Worm (Caenorhabditis elegans) whole organism, midembryonic: Measurements from ENCODE around the gene acd-4.

Source experiments
- T22C8.4 ChIP-seq: fragments of 200-800 bp; sonication (Bioruptor generic); IDR thresholded peaks from 2 replicates; pipeline ENCODE4 v1.3.6; 2022; ENCODE audit warnings: missing genetic modification characterization, missing compliant biosample characterization
- cog-1 ChIP-seq: sonication (generic microtip); optimal IDR thresholded peaks from 2 replicates; lab custom pipeline; 2016; ENCODE audit warnings: missing genetic modification characterization, missing compliant biosample characterization
- flt-1 ChIP-seq: fragments of 200-800 bp; sonication (Bioruptor generic); IDR thresholded peaks from 2 replicates; pipeline ENCODE4 v1.3.6; 2022; ENCODE audit warnings: missing genetic modification characterization, missing compliant biosample characterization
- klf-2 ChIP-seq: fragments of 200-800 bp; sonication (Bioruptor generic); conservative IDR thresholded peaks from 2 replicates; pipeline ENCODE4 v1.3.6; 2022; ENCODE audit warnings: missing genetic modification reagents, missing genetic modification characterization, missing compliant biosample characterization
- med-1 ChIP-seq: sonication (generic microtip); optimal IDR thresholded peaks from 2 replicates; lab custom pipeline; 2017; ENCODE audit warnings: missing genetic modification characterization, mild to moderate bottlenecking, missing compliant biosample characterization, antibody characterized with exemption, missing genetic modification reagents; ENCODE audit not compliant: insufficient read depth
- ref-1 ChIP-seq: fragments of 200-800 bp; sonication (Bioruptor generic); conservative IDR thresholded peaks from 2 replicates; pipeline ENCODE4 v1.3.6; 2022; ENCODE audit warnings: missing genetic modification reagents, missing genetic modification characterization, missing compliant biosample characterization
- tab-1 ChIP-seq: fragments of 200-800 bp; sonication (Bioruptor generic); IDR thresholded peaks from 2 replicates; pipeline ENCODE4 v1.3.6; 2022; ENCODE audit warnings: missing genetic modification characterization, missing compliant biosample characterization
- ztf-23 ChIP-seq: fragments of 200-800 bp; sonication (Bioruptor generic); IDR thresholded peaks from 2 replicates; pipeline ENCODE4 v1.3.6; 2022; ENCODE audit warnings: missing genetic modification reagents, missing genetic modification characterization, missing compliant biosample characterization
- ztf-29 ChIP-seq: fragments of 200-800 bp; sonication (Bioruptor generic); IDR thresholded peaks from 2 replicates; pipeline ENCODE4 v1.3.6; 2022; ENCODE audit warnings: missing genetic modification reagents, missing genetic modification characterization, missing compliant biosample characterization

Gene acd-4

DNA sequence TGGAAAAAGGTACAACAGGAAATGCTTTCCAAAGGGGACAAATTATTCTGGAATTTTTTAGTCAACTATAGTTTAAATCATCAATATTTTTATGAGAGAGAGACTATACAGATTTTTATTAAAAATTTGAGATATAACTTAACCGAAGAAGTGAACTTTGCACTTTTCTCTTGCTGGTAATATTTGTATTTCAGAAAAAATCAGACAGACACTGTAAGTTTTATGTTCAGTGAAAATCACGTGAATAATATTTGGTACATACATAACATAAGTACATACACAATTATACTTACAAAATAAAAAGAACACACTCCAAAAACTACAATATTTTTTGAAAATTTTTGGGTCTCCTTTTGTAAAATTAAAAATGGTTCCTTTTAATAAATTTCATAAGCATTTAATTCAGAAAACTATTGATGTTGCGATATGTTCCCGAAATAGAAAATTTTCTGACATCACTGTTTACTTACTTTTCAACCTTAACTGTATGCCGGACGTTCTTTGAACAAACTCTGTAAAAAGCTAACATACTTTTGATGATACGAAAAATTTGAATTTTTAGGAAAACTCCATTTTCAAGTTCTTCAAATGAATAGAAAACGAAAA lies at the start of gene acd-4, which contains the start of gene F28A12.10:
acd-4 (plus strand) TSS at position 556 of the 606 bp plus-strand sequence.
F28A12.10 (minus strand) TSS at position 101 of the 606 bp plus-strand sequence.
- no peak for TF ChIP-seq flt-1
- TF ChIP-seq ref-1 (GFP tag; lab: Robert Waterston, UW): no peak
- no peak for TF ChIP-seq cog-1
- no peak for TF ChIP-seq klf-2
- no peak for TF ChIP-seq med-1 (GFP tag; lab: Kevin White, UChicago)

DNA sequence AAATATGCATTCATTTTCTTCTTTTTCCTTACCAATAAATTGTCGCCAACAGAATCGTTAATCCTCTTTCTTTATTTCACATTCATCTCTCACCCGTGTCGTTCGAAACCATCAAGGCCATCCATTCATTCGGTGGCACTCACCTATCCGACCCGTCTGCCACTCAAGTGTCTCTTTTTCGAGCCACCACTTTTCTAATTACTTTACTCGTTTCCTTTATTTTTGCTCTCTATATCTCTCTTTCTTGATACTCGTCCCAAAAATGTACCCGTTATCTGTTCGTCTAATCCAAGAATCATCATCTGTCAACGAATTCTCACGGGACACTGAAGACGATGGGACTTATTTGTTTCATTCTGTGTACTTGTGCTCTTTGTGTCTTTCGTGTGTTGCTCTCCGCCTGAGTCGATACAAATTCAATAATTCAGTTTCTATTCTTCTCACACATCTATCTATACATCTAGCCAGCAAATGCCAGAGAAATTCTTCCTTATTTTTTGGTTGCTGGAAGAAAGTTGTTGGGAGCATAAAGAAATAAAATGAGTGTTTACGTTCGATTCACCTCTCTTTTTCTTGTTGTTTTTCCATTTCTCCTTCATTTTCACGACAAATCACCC lies 45.2 kb upstream of the acd-4 start:
- TF ChIP-seq cog-1 (no peak), ref-1 (GFP tag; lab: Robert Waterston, UW) (no peak)

DNA sequence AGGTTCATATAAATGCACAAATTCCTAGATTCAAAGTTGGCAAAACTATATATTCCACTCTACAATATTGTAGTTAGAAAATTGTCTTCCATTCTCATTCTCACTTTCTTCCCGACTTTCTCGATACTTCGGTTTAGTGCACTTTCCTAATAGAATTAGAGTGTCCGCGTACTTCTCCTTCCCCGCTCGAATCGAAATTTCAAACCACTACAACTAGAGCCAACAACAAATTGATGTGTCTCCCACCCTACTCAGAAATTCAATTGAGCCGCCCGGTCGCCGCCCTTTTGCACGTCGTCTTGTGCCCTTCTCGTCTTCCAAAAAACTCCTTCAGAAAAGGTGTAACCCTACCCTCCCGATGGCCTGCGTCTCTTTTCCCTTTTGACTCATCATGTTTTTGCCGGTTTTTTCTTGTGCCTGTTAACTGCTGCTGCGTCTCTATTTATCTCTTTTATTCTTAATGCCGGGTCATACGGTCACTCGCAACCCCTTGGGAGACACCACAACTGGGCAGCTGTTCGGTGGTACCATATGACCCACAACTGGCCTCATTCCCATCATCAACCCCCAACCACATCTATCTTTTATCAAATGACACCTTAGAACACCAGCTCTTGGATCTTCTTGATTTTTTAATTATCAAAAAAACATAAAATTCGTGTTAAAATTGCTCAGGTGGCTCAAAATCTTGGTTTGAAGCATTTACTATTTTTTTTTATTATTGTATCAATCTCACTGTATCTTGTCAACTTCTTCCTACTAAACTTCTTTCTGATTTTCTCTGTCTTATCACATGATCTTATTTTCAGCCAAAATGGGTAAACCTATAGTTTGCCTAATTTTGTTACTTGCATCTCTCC lies 43.7 kb upstream of the acd-4 start, which contains the start of gene tag-196:
tag-196 (plus strand) TSS at position 810 of the 860 bp plus-strand sequence.
- TF ChIP-seq flt-1 (peak; percentile 43; the same call in 1 of the 2 replicates), klf-2 (no peak)

DNA sequence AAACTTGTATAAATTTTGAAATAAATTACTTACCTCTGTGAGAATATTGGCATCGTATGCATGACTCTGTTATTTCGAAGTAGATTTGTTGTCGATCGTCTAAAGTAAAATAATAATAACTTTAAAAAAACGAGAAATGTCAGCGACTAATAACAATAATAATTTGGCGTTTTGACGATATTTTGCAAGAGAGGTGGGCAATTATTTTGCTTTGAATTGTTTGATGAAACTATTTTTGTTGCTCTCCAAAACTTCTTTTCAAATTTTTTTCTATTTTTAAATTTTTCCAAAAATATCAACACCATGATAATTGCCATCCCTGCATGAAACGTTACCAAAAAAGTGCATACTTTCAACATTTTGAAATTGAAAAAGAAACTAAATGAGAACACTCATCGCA lies 38.8 kb upstream of the acd-4 start, which contains the start of gene F41E6.7:
F41E6.7 (minus strand) TSS at position 101 of the 400 bp plus-strand sequence.
- TF ChIP-seq cog-1: no peak
- no peak for TF ChIP-seq ztf-23 (GFP tag; lab: Robert Waterston, UW)
- TF ChIP-seq klf-2: no peak
- TF ChIP-seq flt-1: no peak
- no peak for TF ChIP-seq tab-1
- TF ChIP-seq T22C8.4: no peak
- TF ChIP-seq med-1 (GFP tag; lab: Kevin White, UChicago): no peak
- no peak for TF ChIP-seq ztf-29 (GFP tag; lab: Robert Waterston, UW)
- TF ChIP-seq ref-1 (GFP tag; lab: Robert Waterston, UW): no peak

DNA sequence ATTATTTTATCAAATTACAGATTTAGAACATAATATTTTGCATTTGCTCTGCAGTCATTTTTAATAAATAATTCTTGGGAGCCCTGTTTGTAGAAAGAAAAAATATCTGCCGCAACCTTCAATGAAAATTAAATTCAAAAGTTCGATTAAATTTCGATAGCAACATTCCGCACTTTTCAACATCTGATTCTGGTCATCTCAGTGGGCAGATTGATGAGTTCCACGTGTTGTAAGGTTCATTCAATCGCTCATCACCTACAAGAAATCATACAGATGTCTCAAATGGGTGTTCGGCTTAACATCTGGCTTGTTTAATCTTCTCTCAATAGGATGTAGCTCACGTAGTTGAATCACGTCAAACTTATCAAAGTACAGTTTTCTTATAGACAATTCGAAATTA lies 38.1 kb upstream of the acd-4 start:
- no peak for TF ChIP-seq T22C8.4
- TF ChIP-seq ztf-23 (GFP tag; lab: Robert Waterston, UW): no peak
- TF ChIP-seq ref-1 (GFP tag; lab: Robert Waterston, UW): no peak

DNA sequence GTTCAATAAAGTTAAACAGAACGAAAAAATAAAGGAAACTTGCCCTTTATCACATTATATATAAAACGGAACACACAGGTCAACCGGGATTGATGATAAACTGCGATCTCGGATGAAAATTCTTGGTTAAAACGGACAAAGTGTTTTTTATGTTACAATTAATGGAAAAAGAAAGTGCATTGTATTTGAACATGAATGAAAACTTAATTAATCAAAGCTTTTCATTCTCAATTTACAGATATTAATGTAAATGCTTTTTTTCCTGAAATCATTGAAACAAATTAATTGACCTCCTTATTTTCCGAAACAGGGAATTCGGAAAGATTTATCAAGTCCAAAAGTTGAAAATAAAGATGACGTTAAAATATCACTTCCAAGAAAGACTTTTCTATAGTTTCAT lies 36.6 kb upstream of the acd-4 start, which contains the start of gene F41E6.8:
F41E6.8 (minus strand) TSS at position 101 of the 400 bp plus-strand sequence.
- TF ChIP-seq klf-2: no peak
- no peak for TF ChIP-seq T22C8.4
- TF ChIP-seq flt-1: no peak
- TF ChIP-seq tab-1: no peak
- no peak for TF ChIP-seq med-1 (GFP tag; lab: Kevin White, UChicago)
- no peak for TF ChIP-seq ref-1 (GFP tag; lab: Robert Waterston, UW)
- no peak for TF ChIP-seq ztf-23 (GFP tag; lab: Robert Waterston, UW)
- TF ChIP-seq ztf-29 (GFP tag; lab: Robert Waterston, UW): no peak

DNA sequence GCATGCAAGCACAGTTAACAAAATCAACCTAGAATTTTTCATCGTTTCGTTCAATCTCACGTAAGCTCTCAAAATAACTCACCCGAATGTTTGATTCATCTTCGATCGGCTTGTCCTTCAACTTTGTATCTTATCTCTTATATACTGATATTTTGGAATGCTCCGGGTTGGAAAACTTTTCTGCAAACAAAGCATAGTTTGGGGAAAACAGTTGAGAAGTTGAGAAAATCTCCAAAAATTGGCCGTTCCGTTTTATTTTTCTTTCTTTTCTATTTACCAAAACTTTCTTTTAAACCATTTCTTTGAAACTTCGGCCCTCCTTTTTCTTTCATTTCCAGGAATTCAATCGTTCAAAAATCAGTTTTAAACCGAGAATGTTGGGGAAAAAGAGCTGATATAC lies 35.4 kb upstream of the acd-4 start, which contains the start of gene F41E6.15:
F41E6.15 (minus strand) TSS at position 101 of the 400 bp plus-strand sequence.
- TF ChIP-seq ztf-29 (GFP tag; lab: Robert Waterston, UW): no peak
- no peak for TF ChIP-seq ref-1 (GFP tag; lab: Robert Waterston, UW)
- no peak for TF ChIP-seq med-1 (GFP tag; lab: Kevin White, UChicago)
- TF ChIP-seq klf-2: no peak
- TF ChIP-seq cog-1: no peak
- TF ChIP-seq flt-1: no peak

DNA sequence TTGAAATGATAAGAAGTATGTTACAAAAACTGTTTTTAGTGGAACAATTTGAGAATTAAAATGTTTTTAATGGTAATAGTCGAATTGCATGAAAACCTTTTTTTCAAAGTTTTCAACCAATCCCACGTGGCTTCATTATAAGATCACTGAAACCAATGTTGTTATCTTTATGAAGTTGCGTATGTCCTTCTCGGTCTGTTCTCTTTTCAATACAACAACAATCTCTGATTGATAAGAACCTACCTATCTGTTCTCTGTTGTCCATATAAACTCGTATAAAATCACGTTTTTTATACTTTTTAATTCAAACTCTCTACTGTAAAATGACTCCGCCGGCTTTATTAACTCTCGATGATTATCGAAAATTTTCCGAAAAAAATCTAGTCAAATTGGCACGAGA lies 34.7 kb upstream of the acd-4 start, which contains the start of gene F41E6.5:
F41E6.5 (plus strand) TSS at position 209 of the 400 bp plus-strand sequence.
- TF ChIP-seq tab-1: no peak
- TF ChIP-seq T22C8.4: no peak
- TF ChIP-seq cog-1: no peak
- TF ChIP-seq flt-1: no peak
- TF ChIP-seq klf-2: no peak
- TF ChIP-seq ztf-23 (GFP tag; lab: Robert Waterston, UW): no peak
- no peak for TF ChIP-seq ref-1 (GFP tag; lab: Robert Waterston, UW)

DNA sequence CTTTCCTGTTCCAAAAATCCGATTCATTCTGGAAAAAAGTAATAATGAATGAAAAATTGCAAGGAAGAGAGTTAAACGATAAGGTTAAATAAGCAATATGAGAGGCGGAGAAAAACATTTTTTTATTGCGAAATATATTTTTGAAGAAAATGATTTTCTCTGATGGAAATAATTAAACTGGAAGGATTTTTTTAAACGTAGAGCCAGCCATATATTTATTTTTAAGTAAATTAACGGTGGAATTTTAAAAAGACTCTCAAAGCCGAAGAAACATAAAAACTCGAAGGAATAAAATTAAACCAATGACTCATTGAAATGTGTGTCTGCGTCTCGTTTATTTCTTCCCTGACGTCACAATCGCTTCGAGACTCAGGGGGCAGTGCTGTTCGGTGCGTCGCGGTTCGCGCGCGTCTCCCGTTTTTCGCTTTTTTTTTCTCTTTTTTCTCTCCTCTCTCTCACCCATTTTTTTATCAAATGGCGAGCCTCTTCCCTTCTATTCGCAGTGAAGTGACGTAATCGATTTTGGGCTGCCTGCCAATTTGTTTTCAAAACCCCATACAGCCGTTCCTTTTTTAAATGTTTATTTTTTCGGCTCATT lies 31.8 kb upstream of the acd-4 start, which contains the start of gene vps-60:
vps-60 (minus strand) TSS at position 30 of the 598 bp plus-strand sequence.
- TF ChIP-seq ztf-23 (GFP tag; lab: Robert Waterston, UW) (0 out of 2 replicates have a peak, but pooled peaks have one; percentile 31), T22C8.4 (no peak), med-1 (GFP tag; lab: Kevin White, UChicago) (no peak), flt-1 (0 out of 2 replicates have a peak, but pooled peaks have one; percentile 26), cog-1 (peak; percentile 71)

DNA sequence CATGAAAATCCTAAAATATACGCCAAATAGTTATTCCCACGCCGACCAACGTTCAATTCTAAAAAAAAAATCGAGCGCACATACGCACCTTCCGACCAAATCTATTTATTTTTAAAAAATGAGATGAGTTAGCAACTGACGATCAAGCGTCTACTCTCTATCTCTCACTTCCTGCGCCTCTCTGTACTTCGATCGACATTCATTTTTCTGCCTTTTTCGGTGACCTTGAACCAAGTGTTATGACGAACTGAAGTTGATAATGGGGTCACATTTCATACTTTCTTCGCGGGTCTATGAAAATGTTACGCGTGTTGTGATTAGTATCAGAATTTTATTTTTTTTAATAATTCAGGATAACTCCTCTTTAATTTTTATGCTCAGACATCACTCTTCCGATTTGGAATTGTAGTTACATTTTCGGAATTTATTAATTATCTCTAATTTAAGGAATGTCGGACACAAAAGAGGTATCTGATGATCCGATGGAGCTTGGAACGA lies 30.6 kb upstream of the acd-4 start, which contains the start of gene smk-1:
smk-1 (plus strand) TSS at position 448 of the 498 bp plus-strand sequence.
- TF ChIP-seq med-1 (GFP tag; lab: Kevin White, UChicago) (no peak), tab-1 (no peak), ztf-23 (GFP tag; lab: Robert Waterston, UW) (no peak), cog-1 (no peak), T22C8.4 (no peak), flt-1 (no peak), ref-1 (GFP tag; lab: Robert Waterston, UW) (no peak), ztf-29 (GFP tag; lab: Robert Waterston, UW) (no peak), klf-2 (no peak)
